Fruit fly (Drosophila melanogaster): ENCODE results near the gene CG42821.
A peak's percentile ranks its signal among the peaks of the same experiment; 100 is the strongest.

The CG42821 gene

dm6 chr3R:17400675-17401118 lies 12.2 kb upstream of the CG42821 start (continued):
- TF ChIP-seq caup (GFP tag; optimal IDR thresholded peaks at IDR 0.05; ENCODE audit: severe bottlenecking) (peak; percentile 4), btn (GFP tag; optimal IDR thresholded peaks at IDR 0.05) (no peak), CG11398 (GFP tag; optimal IDR thresholded peaks at IDR 0.05) (no peak), CG1647 (GFP tag; optimal IDR thresholded peaks at IDR 0.05) (no peak), CG2120 (GFP tag; optimal IDR thresholded peaks at IDR 0.05) (no peak), NC2α (GFP tag; optimal IDR thresholded peaks at IDR 0.05) (no peak), CG2875 (GFP tag; optimal IDR thresholded peaks at IDR 0.05) (no peak), maf-S (GFP tag; optimal IDR thresholded peaks at IDR 0.05) (no peak), stwl (tag; optimal IDR thresholded peaks at IDR 0.05) (no peak), hbn (GFP tag; IDR thresholded peaks at IDR 0.05; ENCODE audit: partially characterized antibody) (no peak), CG11085 (GFP tag; IDR thresholded peaks at IDR 0.05) (no peak), odd (GFP tag; optimal IDR thresholded peaks at IDR 0.05) (no peak), E2f2 (GFP tag; IDR thresholded peaks at IDR 0.05) (no peak), ac (GFP tag; optimal IDR thresholded peaks at IDR 0.05) (no peak), Sox102F (GFP tag; optimal IDR thresholded peaks at IDR 0.05) (peak; percentile 3), CG8359 (GFP tag; optimal IDR thresholded peaks at IDR 0.05; ENCODE audit: borderline replicate concordance) (peak; percentile 50), CG10959 (GFP tag; IDR thresholded peaks at IDR 0.05) (no peak), pfk (GFP tag; optimal IDR thresholded peaks at IDR 0.05) (no peak), sima (GFP tag; optimal IDR thresholded peaks at IDR 0.05) (no peak), CG18011 (GFP tag; optimal IDR thresholded peaks at IDR 0.05) (no peak), CG4707 (GFP tag; optimal IDR thresholded peaks at IDR 0.05) (no peak), CG12659 (GFP tag; optimal IDR thresholded peaks at IDR 0.05) (no peak), Six4 (GFP tag; optimal IDR thresholded peaks at IDR 0.05) (peak; percentile 47), CG11504 (tag; optimal IDR thresholded peaks at IDR 0.05) (peak; percentile 80), CG4617 (GFP tag; optimal IDR thresholded peaks at IDR 0.05; ENCODE audit: borderline replicate concordance) (no peak), CG13775 (GFP tag; optimal IDR thresholded peaks at IDR 0.05) (no peak), CG8388 (GFP tag; optimal IDR thresholded peaks at IDR 0.05) (peak; percentile 40), CG2199 (GFP tag; IDR thresholded peaks at IDR 0.05) (no peak), Neu2 (GFP tag; optimal IDR thresholded peaks at IDR 0.05; ENCODE audit: borderline replicate concordance) (no peak), CG15269 (tag; optimal IDR thresholded peaks at IDR 0.05) (peak; percentile 19), wor (GFP tag; IDR thresholded peaks at IDR 0.05) (no peak), CG9437 (GFP tag; optimal IDR thresholded peaks at IDR 0.05) (no peak), lola (GFP tag; optimal IDR thresholded peaks at IDR 0.05) (no peak), CG10147 (GFP tag; optimal IDR thresholded peaks at IDR 0.05) (peak; percentile 49), CG4404 (GFP tag; IDR thresholded peaks at IDR 0.05) (no peak), vvl (GFP tag; IDR thresholded peaks at IDR 0.05) (no peak), CG7839 (tag; optimal IDR thresholded peaks at IDR 0.05) (peak; percentile 76), CG31365 (tag; optimal IDR thresholded peaks at IDR 0.05) (no peak), CG31224 (GFP tag; IDR thresholded peaks at IDR 0.05) (no peak), Sry-δ (GFP tag; optimal IDR thresholded peaks at IDR 0.05) (no peak), ttk (GFP tag; IDR thresholded peaks at IDR 0.05) (peak; percentile 16; the same call in 1 of the 2 replicates), CG3163 (GFP tag; optimal IDR thresholded peaks at IDR 0.05) (no peak), lilli (GFP tag; optimal IDR thresholded peaks at IDR 0.05) (no peak), sr (GFP tag; IDR thresholded peaks at IDR 0.05) (no peak), dmrt11E (tag; optimal IDR thresholded peaks at IDR 0.05) (peak; percentile 5), CG3407 (GFP tag; optimal IDR thresholded peaks at IDR 0.05) (no peak), CG17568 (GFP tag; optimal IDR thresholded peaks at IDR 0.05) (no peak), CG17328 (GFP tag; IDR thresholded peaks at IDR 0.05) (no peak), slou (GFP tag; optimal IDR thresholded peaks at IDR 0.05) (no peak), Dip3 (GFP tag; optimal IDR thresholded peaks at IDR 0.05) (no peak), D19A (tag; optimal IDR thresholded peaks at IDR 0.05) (peak; percentile 51)

All from whole organism, embryonic.